Worm (Caenorhabditis elegans): Measurements from ENCODE around the gene mrp-1.

- no peak for TF ChIP-seq blmp-1 (tag; optimal IDR thresholded peaks at IDR 0.05)
- TF ChIP-seq mep-1 (tag; optimal IDR thresholded peaks at IDR 0.05), result no peak
- TF ChIP-seq egl-13 (tag; optimal IDR thresholded peaks at IDR 0.05), result no peak
- TF ChIP-seq nhr-12 (tag; optimal IDR thresholded peaks at IDR 0.05), result no peak
- TF ChIP-seq unc-98 (GFP tag; IDR thresholded peaks at IDR 0.05), result no peak
Observed at ce11 chrX:572601-573000, 15.1 kb downstream of the mrp-1 start, which contains the start of gene mrp-2.

Measured in whole organism, L1 larva.